Fruit fly (Drosophila melanogaster) whole organism, embryonic: ENCODE data around the gene Lamtor5.

Experiments
- ATbp ChIP-seq: fragments of 200-800 bp; sonication (Bioruptor generic); optimal IDR thresholded peaks from 2 replicates; lab custom pipeline; 2017; ENCODE audit warnings: missing biosample characterization, mild to moderate bottlenecking, missing genetic modification characterization, missing genetic modification reagents
- BEAF-32 ChIP-seq: fragments of 200-800 bp; sonication (Bioruptor generic); optimal IDR thresholded peaks from 3 replicates; lab custom pipeline; 2017; ENCODE audit warnings: missing biosample characterization, missing genetic modification characterization, mild to moderate bottlenecking, moderate library complexity, missing genetic modification reagents
- Bgb ChIP-seq: fragments of 200-800 bp; sonication (Bioruptor generic); IDR thresholded peaks from 2 replicates; pipeline ENCODE4 v1.3.6; 2022; ENCODE audit warnings: missing biosample characterization, missing genetic modification characterization; ENCODE audit not compliant: partially characterized antibody
- CG10267 ChIP-seq: fragments of 200-800 bp; sonication (Bioruptor generic); optimal IDR thresholded peaks from 2 replicates; lab custom pipeline; 2018; ENCODE audit warnings: missing biosample characterization, mild to moderate bottlenecking, missing genetic modification characterization, moderate library complexity
- CG11695 ChIP-seq: fragments of 200-800 bp; sonication (Bioruptor generic); IDR thresholded peaks from 3 replicates; pipeline ENCODE4 v1.3.6; 2022; ENCODE audit warnings: missing biosample characterization, missing genetic modification characterization
- CG14014 ChIP-seq: fragments of 200-800 bp; sonication (Bioruptor generic); IDR thresholded peaks from 2 replicates; pipeline ENCODE4 v1.3.6; 2022; ENCODE audit warnings: missing biosample characterization, missing genetic modification characterization
- CG14860 ChIP-seq: fragments of 200-800 bp; sonication (Bioruptor generic); IDR thresholded peaks from 3 replicates; pipeline ENCODE4 v1.3.6; 2022; ENCODE audit warnings: missing biosample characterization, missing genetic modification characterization; ENCODE audit not compliant: partially characterized antibody
- CG14965 ChIP-seq: fragments of 200-800 bp; sonication (Bioruptor generic); optimal IDR thresholded peaks from 2 replicates; lab custom pipeline; 2016; ENCODE audit warnings: missing biosample characterization, missing genetic modification characterization, borderline replicate concordance
- CG1603 ChIP-seq: fragments of 200-800 bp; sonication (Bioruptor generic); optimal IDR thresholded peaks from 2 replicates; lab custom pipeline; 2019; ENCODE audit warnings: missing biosample characterization, mild to moderate bottlenecking, missing genetic modification characterization, moderate library complexity
- CG16779 ChIP-seq: fragments of 200-800 bp; sonication (Bioruptor generic); IDR thresholded peaks from 2 replicates; pipeline ENCODE4 v1.3.6; 2022; ENCODE audit warnings: missing biosample characterization, missing genetic modification characterization
- CG18011 ChIP-seq: fragments of 200-800 bp; sonication (Bioruptor generic); optimal IDR thresholded peaks from 2 replicates; lab custom pipeline; 2017; ENCODE audit warnings: missing biosample characterization, missing genetic modification characterization, mild to moderate bottlenecking, moderate library complexity, missing genotype
- CG18619 ChIP-seq: fragments of 200-800 bp; sonication (Bioruptor generic); optimal IDR thresholded peaks from 3 replicates; lab custom pipeline; 2017; ENCODE audit warnings: missing biosample characterization, mild to moderate bottlenecking, missing genetic modification characterization
- CG2120 ChIP-seq: fragments of 200-800 bp; sonication (Bioruptor generic); optimal IDR thresholded peaks from 3 replicates; lab custom pipeline; 2016; ENCODE audit warnings: missing biosample characterization, missing genetic modification characterization
- CG32532 ChIP-seq: fragments of 200-800 bp; sonication (Bioruptor generic); IDR thresholded peaks from 2 replicates; pipeline ENCODE4 v1.3.6; 2022; ENCODE audit warnings: missing biosample characterization, missing genetic modification characterization
- CG33213 ChIP-seq: fragments of 200-800 bp; sonication (Bioruptor generic); optimal IDR thresholded peaks from 3 replicates; lab custom pipeline; 2016; ENCODE audit warnings: missing biosample characterization, missing genetic modification characterization
- CG34422 ChIP-seq: fragments of 200-800 bp; sonication (Bioruptor generic); IDR thresholded peaks from 3 replicates; pipeline ENCODE4 v1.3.6; 2022; ENCODE audit warnings: missing biosample characterization, missing genetic modification characterization
- CG6272 ChIP-seq: fragments of 200-800 bp; sonication (Bioruptor generic); IDR thresholded peaks from 2 replicates; pipeline ENCODE4 v1.3.6; 2022; ENCODE audit warnings: missing biosample characterization, missing genetic modification characterization
- CG6683 ChIP-seq: fragments of 200-800 bp; sonication (Bioruptor generic); optimal IDR thresholded peaks from 2 replicates; lab custom pipeline; 2017; ENCODE audit warnings: missing biosample characterization, mild to moderate bottlenecking, missing genetic modification characterization, missing genetic modification reagents
- CG6854 ChIP-seq: fragments of 200-800 bp; sonication (Bioruptor generic); optimal IDR thresholded peaks from 3 replicates; lab custom pipeline; 2017; ENCODE audit warnings: missing biosample characterization, mild to moderate bottlenecking, missing genetic modification characterization
- CG7839 ChIP-seq: fragments of 200-800 bp; sonication (Bioruptor generic); optimal IDR thresholded peaks from 3 replicates; lab custom pipeline; 2018; ENCODE audit warnings: missing biosample characterization, mild to moderate bottlenecking, missing genetic modification characterization, moderate library complexity
- CHES-1-like ChIP-seq: fragments of 200-800 bp; sonication (Bioruptor generic); optimal IDR thresholded peaks from 2 replicates; lab custom pipeline; 2016; ENCODE audit warnings: missing biosample characterization, missing genetic modification characterization
- Dad ChIP-seq: fragments of 200-800 bp; sonication (Bioruptor generic); optimal IDR thresholded peaks from 3 replicates; lab custom pipeline; 2016; ENCODE audit warnings: missing biosample characterization, missing genetic modification characterization
- Dip3 ChIP-seq: fragments of 200-800 bp; sonication (Bioruptor generic); optimal IDR thresholded peaks from 3 replicates; lab custom pipeline; 2016; ENCODE audit warnings: missing biosample characterization, missing genetic modification characterization
- HHEX ChIP-seq: fragments of 200-800 bp; sonication (Bioruptor generic); optimal IDR thresholded peaks from 3 replicates; lab custom pipeline; 2017; ENCODE audit warnings: missing biosample characterization, mild to moderate bottlenecking, missing genetic modification characterization, missing genetic modification reagents
- HLH4C ChIP-seq: fragments of 200-800 bp; sonication (Bioruptor generic); IDR thresholded peaks from 3 replicates; pipeline ENCODE4 v1.3.6; 2022; ENCODE audit warnings: missing biosample characterization, missing genetic modification characterization; ENCODE audit not compliant: partially characterized antibody
- HmgD ChIP-seq: fragments of 200-800 bp; sonication (Bioruptor generic); optimal IDR thresholded peaks from 3 replicates; lab custom pipeline; 2016; ENCODE audit warnings: missing biosample characterization, missing genetic modification characterization
- Meics ChIP-seq: fragments of 200-800 bp; sonication (Bioruptor generic); optimal IDR thresholded peaks from 2 replicates; lab custom pipeline; 2017; ENCODE audit warnings: missing biosample characterization, mild to moderate bottlenecking, missing genetic modification characterization
- PHDP ChIP-seq: fragments of 200-800 bp; sonication (Bioruptor generic); optimal IDR thresholded peaks from 3 replicates; lab custom pipeline; 2018; ENCODE audit warnings: missing biosample characterization, mild to moderate bottlenecking, missing genetic modification characterization, moderate library complexity
- Sry-δ ChIP-seq: fragments of 200-800 bp; sonication (Bioruptor generic); optimal IDR thresholded peaks from 2 replicates; lab custom pipeline; 2016; ENCODE audit warnings: missing biosample characterization, missing genetic modification characterization
- Xrp1 ChIP-seq: fragments of 200-800 bp; sonication (Bioruptor generic); IDR thresholded peaks from 2 replicates; pipeline ENCODE4 v1.3.6; 2022; ENCODE audit warnings: missing biosample characterization, missing genetic modification characterization
- YL-1 ChIP-seq: fragments of 200-800 bp; sonication (Bioruptor generic); optimal IDR thresholded peaks from 3 replicates; lab custom pipeline; 2017; ENCODE audit warnings: missing biosample characterization, mild to moderate bottlenecking, missing genetic modification characterization
- bcd ChIP-seq: fragments of 200-800 bp; sonication (Bioruptor generic); optimal IDR thresholded peaks from 2 replicates; lab custom pipeline; 2017; ENCODE audit warnings: missing biosample characterization, mild to moderate bottlenecking, missing genetic modification characterization
- bsh ChIP-seq, 2 experiments: fragments of 200-800 bp; sonication (Bioruptor generic); optimal IDR thresholded peaks; 2 replicates each; lab custom pipeline; 2017 to 2018; ENCODE audit warnings: mild to moderate bottlenecking in 2 of 2, missing biosample characterization in 2 of 2, missing genetic modification characterization in 2 of 2, moderate library complexity in 1 of 2
- cato ChIP-seq: fragments of 200-800 bp; sonication (Bioruptor generic); optimal IDR thresholded peaks from 2 replicates; lab custom pipeline; 2016; ENCODE audit warnings: missing biosample characterization, missing genetic modification characterization, borderline replicate concordance
- dpn ChIP-seq, 2 experiments: fragments of 200-800 bp; sonication (Bioruptor generic); optimal IDR thresholded peaks; 3 replicates each; lab custom pipeline; 2016; ENCODE audit warnings: missing biosample characterization in 2 of 2, missing genetic modification characterization in 2 of 2
- ems ChIP-seq: fragments of 200-800 bp; sonication (Bioruptor generic); optimal IDR thresholded peaks from 3 replicates; lab custom pipeline; 2016; ENCODE audit warnings: missing biosample characterization, missing genetic modification characterization
- gcm ChIP-seq: fragments of 200-800 bp; sonication (Bioruptor generic); optimal IDR thresholded peaks from 2 replicates; lab custom pipeline; 2019; ENCODE audit warnings: missing biosample characterization, mild to moderate bottlenecking, missing genetic modification characterization, moderate library complexity
- gfzf ChIP-seq: fragments of 200-800 bp; sonication (Bioruptor generic); optimal IDR thresholded peaks from 2 replicates; lab custom pipeline; 2016; ENCODE audit warnings: missing biosample characterization, mild to moderate bottlenecking, missing genetic modification characterization, moderate library complexity
- grau ChIP-seq: fragments of 200-800 bp; optimal IDR thresholded peaks from 3 replicates; lab custom pipeline; 2019; ENCODE audit warnings: missing biosample characterization, mild to moderate bottlenecking, missing genetic modification characterization, moderate library complexity
- gro ChIP-seq: fragments of 200-800 bp; sonication (Bioruptor generic); optimal IDR thresholded peaks from 2 replicates; lab custom pipeline; 2016; ENCODE audit warnings: missing biosample characterization, missing genetic modification characterization
- her ChIP-seq: fragments of 200-800 bp; sonication (Bioruptor generic); optimal IDR thresholded peaks from 2 replicates; lab custom pipeline; 2016; ENCODE audit warnings: missing biosample characterization, missing genetic modification characterization
- lmd ChIP-seq: fragments of 200-800 bp; sonication (Bioruptor generic); IDR thresholded peaks from 2 replicates; pipeline ENCODE4 v1.3.6; 2022; ENCODE audit warnings: missing biosample characterization, missing genetic modification characterization
- pum ChIP-seq: fragments of 200-800 bp; sonication (Bioruptor generic); optimal IDR thresholded peaks from 2 replicates; lab custom pipeline; 2016; ENCODE audit warnings: missing biosample characterization, missing genetic modification characterization
- row ChIP-seq: fragments of 200-800 bp; sonication (Bioruptor generic); IDR thresholded peaks from 3 replicates; pipeline ENCODE4 v1.3.6; 2022; ENCODE audit warnings: missing biosample characterization, missing genetic modification characterization
- sob ChIP-seq: fragments of 200-800 bp; sonication (Bioruptor generic); IDR thresholded peaks from 2 replicates; pipeline ENCODE4 v1.3.6; 2022; ENCODE audit warnings: missing biosample characterization, missing genetic modification characterization
- ssp ChIP-seq: fragments of 200-800 bp; sonication (Bioruptor generic); IDR thresholded peaks from 2 replicates; pipeline ENCODE4 v1.3.6; 2022; ENCODE audit warnings: missing biosample characterization, missing genetic modification characterization
- vvl ChIP-seq: fragments of 200-800 bp; sonication (Bioruptor generic); IDR thresholded peaks from 2 replicates; pipeline ENCODE4 v1.3.6; 2022; ENCODE audit warnings: missing biosample characterization, missing genetic modification characterization
- zen2 ChIP-seq: fragments of 200-800 bp; sonication (Bioruptor generic); IDR thresholded peaks from 3 replicates; pipeline ENCODE4 v1.3.6; 2022; ENCODE audit warnings: missing biosample characterization, missing genetic modification characterization; ENCODE audit not compliant: partially characterized antibody
- zfh2 ChIP-seq: fragments of 200-800 bp; sonication (Bioruptor generic); optimal IDR thresholded peaks from 2 replicates; lab custom pipeline; 2016; ENCODE audit warnings: missing biosample characterization, missing genetic modification characterization

Lamtor5 gene

dm6 chrX:1858867-1859266 is at the start of gene Lamtor5 (continued):
- TF ChIP-seq CG14860 (GFP tag; lab: Robert Waterston, UW) (no peak), HmgD (GFP tag; lab: Kevin White, UChicago) (no peak), Bgb (GFP tag; lab: Robert Waterston, UW) (peak; percentile 20; the same call in 1 of the 2 replicates), CG10267 (tag; lab: Kevin White, UChicago) (peak; percentile 41), vvl (GFP tag; lab: Robert Waterston, UW) (0 out of 2 replicates have a peak, but pooled peaks have one; percentile 28), Sry-δ (peak; percentile 14), YL-1 (peak; percentile 39), CG18619 (GFP tag; lab: Kevin White, UChicago) (peak; percentile 22), row (GFP tag; lab: Robert Waterston, UW) (peak; percentile 84), HHEX (peak; percentile 42), CG6683 (no peak), CG1603 (tag; lab: Kevin White, UChicago) (peak; percentile 27), HLH4C (GFP tag; lab: Robert Waterston, UW) (peak; percentile 28; the same call in 1 of the 3 replicates), bcd (GFP tag; lab: Kevin White, UChicago) (peak; percentile 48), Dip3 (GFP tag; lab: Kevin White, UChicago) (peak; percentile 30), dpn (GFP tag; optimal IDR thresholded peaks at IDR 0.05; lab: Kevin White, UChicago) (peak; percentile 38 to 44), CG34422 (GFP tag; lab: Robert Waterston, UW) (peak; percentile 59; the same call in 1 of the 3 replicates), grau (tag; lab: Kevin White, UChicago) (peak; percentile 55), CG18011 (peak; percentile 40), Dad (GFP tag; lab: Kevin White, UChicago) (peak; percentile 14), bsh (GFP tag; optimal IDR thresholded peaks at IDR 0.05; lab: Kevin White, UChicago) (peak in 1 of 2 experiments; percentile 35), CG32532 (peak; percentile 72), Meics (GFP tag; lab: Kevin White, UChicago) (peak; percentile 54), ATbp (GFP tag; lab: Kevin White, UChicago) (peak; percentile 3), gfzf (peak; percentile 73), CG7839 (tag; lab: Kevin White, UChicago) (peak; percentile 56), zen2 (GFP tag; lab: Robert Waterston, UW) (no peak), Xrp1 (peak; percentile 49; the same call in 1 of the 2 replicates), CG2120 (GFP tag; lab: Kevin White, UChicago) (peak; percentile 71), CG33213 (peak; percentile 2), CG14965 (no peak), PHDP (tag; lab: Kevin White, UChicago) (peak; percentile 40), CG14014 (GFP tag; lab: Robert Waterston, UW) (peak; percentile 34; the same call in 1 of the 2 replicates), lmd (peak; percentile 50; the same call in 1 of the 2 replicates), her (GFP tag; lab: Kevin White, UChicago) (no peak), CG6854 (GFP tag; lab: Kevin White, UChicago) (peak; percentile 32), CG6272 (GFP tag; lab: Robert Waterston, UW) (0 out of 2 replicates have a peak, but pooled peaks have one; percentile 25), zfh2 (GFP tag; lab: Kevin White, UChicago) (peak; percentile 10), gcm (GFP tag; lab: Kevin White, UChicago) (no peak), ssp (no peak), gro (GFP tag; lab: Kevin White, UChicago) (peak; percentile 23), BEAF-32 (peak; percentile 15), sob (GFP tag; lab: Robert Waterston, UW) (peak; percentile 61), ems (GFP tag; lab: Kevin White, UChicago) (peak; percentile 46), pum (GFP tag; lab: Kevin White, UChicago) (peak; percentile 31), CHES-1-like (GFP tag; lab: Kevin White, UChicago) (peak; percentile 29), cato (GFP tag; lab: Kevin White, UChicago) (no peak), CG16779 (GFP tag; lab: Robert Waterston, UW) (peak; percentile 28; the same call in 1 of the 2 replicates), CG11695 (GFP tag; lab: Robert Waterston, UW) (peak; percentile 38; the same call in 1 of the 3 replicates)
